Fruit fly (Drosophila melanogaster): ENCODE results near the gene primo-2.

DNA sequence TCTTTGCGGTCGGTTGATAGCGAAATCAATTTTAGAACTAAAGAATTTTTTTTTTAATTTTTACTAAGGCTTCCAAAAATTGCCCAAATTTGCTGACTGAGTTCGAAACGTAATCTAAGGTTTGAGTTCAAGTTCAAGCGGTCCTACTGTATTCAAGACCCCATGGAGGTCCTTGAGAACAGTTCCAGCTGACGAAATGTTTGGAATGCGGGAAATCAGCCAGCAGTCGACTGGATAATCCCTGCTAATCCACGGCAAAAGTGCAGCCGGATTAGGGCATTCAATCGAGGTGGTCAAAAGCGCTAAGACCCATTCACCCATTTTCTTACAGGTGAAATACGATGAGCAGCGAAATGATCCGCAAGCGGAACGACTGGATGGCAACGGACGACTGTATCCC is 10.9 kb downstream of the primo-2 start, which contains the start of gene f-cup:
- TF ChIP-seq svp (GFP tag) (no peak), CG3032 (tag; optimal IDR thresholded peaks at IDR 0.05) (no peak), CG32006 (GFP tag; optimal IDR thresholded peaks at IDR 0.05) (no peak), Sox14 (GFP tag; optimal IDR thresholded peaks at IDR 0.05) (no peak), CG8632 (GFP tag; optimal IDR thresholded peaks at IDR 0.05) (no peak), Eip78C (GFP tag) (no peak), CG10631 (GFP tag; optimal IDR thresholded peaks at IDR 0.05) (no peak), spab (GFP tag; optimal IDR thresholded peaks at IDR 0.05) (no peak), CG3919 (GFP tag; optimal IDR thresholded peaks at IDR 0.05) (no peak), Hr39 (GFP tag; optimal IDR thresholded peaks at IDR 0.05) (no peak), CG7368 (GFP tag; optimal IDR thresholded peaks at IDR 0.05) (no peak), lz (GFP tag; optimal IDR thresholded peaks at IDR 0.05) (no peak)
